Worm (Caenorhabditis elegans) whole organism, L2 larva: ENCODE results near the gene eif-3.D.

Experiments
- C34F6.9 ChIP-seq: fragments of 150-350 bp; optimal IDR thresholded peaks from 2 replicates; lab custom pipeline; 2014; ENCODE audit warnings: missing biosample characterization, missing genetic modification characterization
- R02D3.7 ChIP-seq: fragments of 150-350 bp; optimal IDR thresholded peaks from 2 replicates; lab custom pipeline; 2014; ENCODE audit warnings: missing biosample characterization, missing genetic modification characterization
- Y55F3AM.14 ChIP-seq: fragments of 200-800 bp; sonication (Bioruptor generic); optimal IDR thresholded peaks from 2 replicates; lab custom pipeline; 2018; ENCODE audit warnings: mild to moderate bottlenecking, missing genetic modification characterization, missing compliant biosample characterization
- alr-1 ChIP-seq: fragments of 150-350 bp; optimal IDR thresholded peaks from 2 replicates; lab custom pipeline; 2014; ENCODE audit warnings: missing biosample characterization, missing genetic modification characterization
- aly-2 ChIP-seq: fragments of 150-350 bp; optimal IDR thresholded peaks from 2 replicates; lab custom pipeline; 2014; ENCODE audit warnings: missing biosample characterization, missing genetic modification characterization
- blmp-1 ChIP-seq: sonication (generic microtip); optimal IDR thresholded peaks from 2 replicates; lab custom pipeline; 2017; ENCODE audit warnings: missing genetic modification characterization, mild to moderate bottlenecking, missing compliant biosample characterization, antibody characterized with exemption, moderate library complexity; ENCODE audit not compliant: insufficient read depth
- ceh-16 ChIP-seq: fragments of 150-350 bp; optimal IDR thresholded peaks from 2 replicates; lab custom pipeline; 2014; ENCODE audit warnings: missing biosample characterization, missing genetic modification characterization
- ceh-82 ChIP-seq: fragments of 150-350 bp; optimal IDR thresholded peaks from 2 replicates; lab custom pipeline; 2014; ENCODE audit warnings: missing biosample characterization, missing genetic modification characterization
- crh-2 ChIP-seq: sonication (generic microtip); optimal IDR thresholded peaks from 2 replicates; lab custom pipeline; 2017; ENCODE audit warnings: missing biosample characterization, missing genetic modification characterization
- dmd-4 ChIP-seq: sonication (generic microtip); optimal IDR thresholded peaks from 2 replicates; lab custom pipeline; 2017; ENCODE audit warnings: missing biosample characterization, missing genetic modification characterization
- egl-27 ChIP-seq: sonication (generic microtip); optimal IDR thresholded peaks from 3 replicates; lab custom pipeline; 2017; ENCODE audit warnings: missing biosample characterization, missing genetic modification reagents, missing genetic modification characterization
- elt-1 ChIP-seq: fragments of 150-350 bp; optimal IDR thresholded peaks from 2 replicates; lab custom pipeline; 2014; ENCODE audit warnings: missing biosample characterization, missing genetic modification characterization
- elt-3 ChIP-seq: sonication (generic microtip); optimal IDR thresholded peaks from 2 replicates; lab custom pipeline; 2017; ENCODE audit warnings: missing biosample characterization, missing genetic modification characterization
- fos-1 ChIP-seq: fragments of 150-350 bp; optimal IDR thresholded peaks from 2 replicates; lab custom pipeline; 2014; ENCODE audit warnings: missing biosample characterization, missing genetic modification characterization
- lin-11 ChIP-seq: fragments of 150-350 bp; sonication (generic microtip); optimal IDR thresholded peaks from 2 replicates; lab custom pipeline; 2014; ENCODE audit warnings: missing biosample characterization, missing genetic modification characterization, inconsistent platforms, mixed read lengths
- lin-13 ChIP-seq: fragments of 150-350 bp; optimal IDR thresholded peaks from 2 replicates; lab custom pipeline; 2014; ENCODE audit warnings: missing biosample characterization, missing genetic modification reagents, missing genetic modification characterization
- lin-39 ChIP-seq: fragments of 150-350 bp; optimal IDR thresholded peaks from 2 replicates; lab custom pipeline; 2014; ENCODE audit warnings: missing biosample characterization, missing genetic modification reagents, missing genetic modification characterization
- lsy-2 ChIP-seq, 2 experiments: fragments of 150-350 bp in 1 of 2; sonication (generic microtip) in 1 of 2; optimal IDR thresholded peaks; 2 replicates each; lab custom pipeline; 2014 to 2017; ENCODE audit warnings: missing biosample characterization in 2 of 2, missing genetic modification characterization in 2 of 2
- mab-5 ChIP-seq: fragments of 150-350 bp; optimal IDR thresholded peaks from 2 replicates; lab custom pipeline; 2014; ENCODE audit warnings: missing biosample characterization, missing genetic modification characterization
- mbf-1 ChIP-seq: sonication (generic microtip); optimal IDR thresholded peaks from 2 replicates; lab custom pipeline; 2017; ENCODE audit warnings: missing biosample characterization, missing genetic modification characterization
- mdl-1 ChIP-seq, 2 experiments: fragments of 150-350 bp in 1 of 2; sonication (generic microtip) in 1 of 2; optimal IDR thresholded peaks; 2 replicates each; lab custom pipeline; 2017; ENCODE audit warnings: missing biosample characterization in 2 of 2, missing genetic modification characterization in 2 of 2
- nhr-10 ChIP-seq: sonication (generic microtip); optimal IDR thresholded peaks from 2 replicates; lab custom pipeline; 2017; ENCODE audit warnings: missing biosample characterization, missing genetic modification characterization
- nhr-11 ChIP-seq: fragments of 150-350 bp; optimal IDR thresholded peaks from 2 replicates; lab custom pipeline; 2014; ENCODE audit warnings: missing biosample characterization, missing genetic modification characterization
- nhr-12 ChIP-seq: fragments of 150-350 bp; optimal IDR thresholded peaks from 2 replicates; lab custom pipeline; 2014; ENCODE audit warnings: missing biosample characterization, missing genetic modification characterization
- nhr-129 ChIP-seq: fragments of 150-350 bp; optimal IDR thresholded peaks from 2 replicates; lab custom pipeline; 2014; ENCODE audit warnings: missing biosample characterization, missing genetic modification characterization
- nhr-21 ChIP-seq: fragments of 150-350 bp; optimal IDR thresholded peaks from 2 replicates; lab custom pipeline; 2014; ENCODE audit warnings: missing biosample characterization, missing genetic modification characterization
- nhr-23 ChIP-seq: fragments of 150-350 bp; optimal IDR thresholded peaks from 2 replicates; lab custom pipeline; 2014; ENCODE audit warnings: missing biosample characterization, missing genetic modification reagents, missing genetic modification characterization
- nhr-237 ChIP-seq: fragments of 150-350 bp; optimal IDR thresholded peaks from 2 replicates; lab custom pipeline; 2014; ENCODE audit warnings: missing biosample characterization, missing genetic modification characterization
- nhr-25 ChIP-seq: fragments of 150-350 bp; sonication (generic microtip); optimal IDR thresholded peaks from 3 replicates; lab custom pipeline; 2014; ENCODE audit warnings: missing biosample characterization, missing genetic modification characterization
- nhr-6 ChIP-seq: fragments of 150-350 bp; optimal IDR thresholded peaks from 2 replicates; lab custom pipeline; 2014; ENCODE audit warnings: missing biosample characterization, missing genetic modification characterization
- nhr-77 ChIP-seq: fragments of 150-350 bp; optimal IDR thresholded peaks from 2 replicates; lab custom pipeline; 2014; ENCODE audit warnings: missing biosample characterization, missing genetic modification characterization
- peb-1 ChIP-seq: fragments of 150-350 bp; optimal IDR thresholded peaks from 2 replicates; lab custom pipeline; 2014; ENCODE audit warnings: missing biosample characterization, missing genetic modification characterization
- sem-4 ChIP-seq: fragments of 150-350 bp; optimal IDR thresholded peaks from 2 replicates; lab custom pipeline; 2014; ENCODE audit warnings: missing biosample characterization, missing genetic modification reagents, missing genetic modification characterization
- skn-1 ChIP-seq: sonication (generic microtip); optimal IDR thresholded peaks from 2 replicates; lab custom pipeline; 2017; ENCODE audit warnings: missing biosample characterization, missing genetic modification characterization
- sma-3 ChIP-seq: sonication (generic microtip); optimal IDR thresholded peaks from 2 replicates; lab custom pipeline; 2016; ENCODE audit warnings: missing genetic modification reagents, missing genetic modification characterization, missing compliant biosample characterization
- sma-9 ChIP-seq, 2 experiments: fragments of 150-350 bp in 1 of 2; sonication (generic microtip) in 1 of 2; optimal IDR thresholded peaks; 2 replicates each; lab custom pipeline; 2014 to 2016; ENCODE audit warnings: missing genetic modification characterization in 2 of 2, mild to moderate bottlenecking in 1 of 2, missing biosample characterization in 1 of 2, missing compliant biosample characterization in 1 of 2, missing genetic modification reagents in 1 of 2, moderate library complexity in 1 of 2
- snpc-4 ChIP-seq: fragments of 150-350 bp; optimal IDR thresholded peaks from 2 replicates; lab custom pipeline; 2014; ENCODE audit warnings: missing biosample characterization, missing genetic modification characterization
- unc-39 ChIP-seq: fragments of 150-350 bp; optimal IDR thresholded peaks from 2 replicates; lab custom pipeline; 2014; ENCODE audit warnings: missing biosample characterization, missing genetic modification characterization
- unc-55 ChIP-seq: fragments of 150-350 bp; sonication (generic microtip); optimal IDR thresholded peaks from 3 replicates; lab custom pipeline; 2014; ENCODE audit warnings: missing biosample characterization, missing genetic modification reagents, missing genetic modification characterization
- unc-62 ChIP-seq: fragments of 150-350 bp; optimal IDR thresholded peaks from 2 replicates; lab custom pipeline; 2014; ENCODE audit warnings: missing biosample characterization, missing genetic modification reagents, missing genetic modification characterization
- zag-1 ChIP-seq: fragments of 150-350 bp; optimal IDR thresholded peaks from 2 replicates; lab custom pipeline; 2014; ENCODE audit warnings: missing biosample characterization, missing genetic modification characterization
- ztf-1 ChIP-seq: fragments of 200-800 bp; sonication (Bioruptor generic); conservative IDR thresholded peaks from 2 replicates; pipeline ENCODE4 v1.3.6; 2022; ENCODE audit warnings: missing genetic modification characterization, missing compliant biosample characterization

The eif-3.D gene

DNA sequence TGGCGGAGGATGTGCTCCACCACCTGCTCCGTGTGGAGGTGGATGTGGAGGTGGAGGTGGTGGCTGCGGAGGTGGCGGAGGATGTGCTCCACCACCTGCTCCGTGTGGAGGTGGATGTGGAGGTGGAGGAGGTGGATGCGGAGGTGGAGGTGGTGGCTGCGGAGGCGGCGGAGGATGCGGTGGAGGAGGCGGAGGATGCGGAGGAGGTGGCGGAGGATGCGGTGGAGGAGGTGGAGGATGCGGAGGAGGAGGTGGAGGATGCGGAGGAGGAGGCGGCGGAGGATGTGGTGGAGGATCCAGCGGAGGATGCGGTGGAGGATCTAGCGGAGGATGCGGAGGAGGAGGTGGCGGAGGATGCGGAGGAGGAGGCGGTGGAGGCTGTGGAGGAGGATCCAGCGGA, 8.9 kb downstream of the eif-3.D start:
- TF ChIP-seq nhr-25 (tag; lab: Kevin White, UChicago), result no peak
- TF ChIP-seq peb-1 (tag; lab: Kevin White, UChicago), result no peak
- no peak for TF ChIP-seq nhr-237 (tag; lab: Kevin White, UChicago)
- no peak for TF ChIP-seq ceh-16
- TF ChIP-seq unc-55 (GFP tag; lab: Kevin White, UChicago), result no peak
- TF ChIP-seq lsy-2 (tag; optimal IDR thresholded peaks at IDR 0.05; lab: Kevin White, UChicago), result no peak
- no peak for TF ChIP-seq zag-1 (tag; lab: Kevin White, UChicago)
- no peak for TF ChIP-seq unc-39 (tag; lab: Kevin White, UChicago)
- TF ChIP-seq lin-13 (GFP tag; lab: Kevin White, UChicago), result no peak
- no peak for TF ChIP-seq unc-62
- TF ChIP-seq ceh-82, result no peak
- TF ChIP-seq sma-3, result no peak
- TF ChIP-seq mab-5 (tag; lab: Kevin White, UChicago), result no peak
- no peak for TF ChIP-seq alr-1 (tag; lab: Kevin White, UChicago)
- no peak for TF ChIP-seq mdl-1 (tag; optimal IDR thresholded peaks at IDR 0.05; lab: Kevin White, UChicago)
- no peak for TF ChIP-seq ztf-1
- no peak for TF ChIP-seq elt-3 (tag; lab: Kevin White, UChicago)
- no peak for TF ChIP-seq sem-4 (tag; lab: Kevin White, UChicago)
- no peak for TF ChIP-seq Y55F3AM.14 (GFP tag; lab: Kevin White, UChicago)

DNA sequence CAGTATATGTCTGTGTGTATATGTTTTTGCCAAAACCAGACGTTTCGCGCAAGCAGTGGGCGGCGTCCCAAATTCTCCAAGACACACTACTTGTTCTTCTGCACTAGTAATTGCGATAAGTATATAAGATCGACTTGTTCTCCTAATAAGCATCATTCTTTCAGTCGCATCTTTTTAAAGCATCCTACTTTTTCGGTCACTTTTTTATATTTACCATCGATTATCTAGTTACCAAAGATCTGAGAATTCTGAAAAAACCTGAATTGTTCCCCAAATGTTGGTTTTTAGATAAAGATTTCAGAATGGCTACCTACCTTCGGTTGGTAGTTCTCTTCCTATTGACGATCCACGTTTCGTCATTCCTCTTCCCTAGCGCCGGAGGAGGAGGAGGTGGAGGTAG, 9.4 kb downstream of the eif-3.D start, which contains the start of gene grl-25:
TSS of gene grl-25 (plus strand) at position 301 of the 400 bp plus-strand sequence.
- TF ChIP-seq peb-1 (tag; lab: Kevin White, UChicago), result no peak
- TF ChIP-seq dmd-4 (tag; lab: Kevin White, UChicago), result no peak
- TF ChIP-seq blmp-1 (tag; lab: Kevin White, UChicago), result no peak
- no peak for TF ChIP-seq lsy-2 (tag; optimal IDR thresholded peaks at IDR 0.05; lab: Kevin White, UChicago)
- TF ChIP-seq sem-4 (tag; lab: Kevin White, UChicago), result no peak
- no peak for TF ChIP-seq snpc-4
- no peak for TF ChIP-seq sma-9 (GFP tag; optimal IDR thresholded peaks at IDR 0.05; lab: Kevin White, UChicago)
- no peak for TF ChIP-seq sma-9 (tag; optimal IDR thresholded peaks at IDR 0.05; lab: Kevin White, UChicago)
- TF ChIP-seq nhr-10 (tag; lab: Kevin White, UChicago), result no peak
- no peak for TF ChIP-seq crh-2
- no peak for TF ChIP-seq ceh-16
- TF ChIP-seq nhr-237 (tag; lab: Kevin White, UChicago), result no peak
- TF ChIP-seq R02D3.7 (tag; lab: Kevin White, UChicago), result no peak
- no peak for TF ChIP-seq nhr-25 (tag; lab: Kevin White, UChicago)
- TF ChIP-seq Y55F3AM.14 (GFP tag; lab: Kevin White, UChicago), result no peak
- no peak for TF ChIP-seq mbf-1
- TF ChIP-seq nhr-77 (tag; lab: Kevin White, UChicago), result no peak
- no peak for TF ChIP-seq C34F6.9 (tag; lab: Kevin White, UChicago)
- TF ChIP-seq egl-27, result no peak

ce11 chrIII:8960664-8961063, 10.7 kb downstream of the eif-3.D start, which contains the start of gene ZK643.6:
Gene ZK643.6 (minus strand): TSS chrIII:8960764.
- TF ChIP-seq nhr-25 (tag; lab: Kevin White, UChicago), result no peak
- TF ChIP-seq C34F6.9 (tag; lab: Kevin White, UChicago), result no peak
- TF ChIP-seq nhr-21 (tag; lab: Kevin White, UChicago), result no peak
- TF ChIP-seq nhr-12, result no peak
- no peak for TF ChIP-seq elt-3 (tag; lab: Kevin White, UChicago)
- TF ChIP-seq elt-1 (tag; lab: Kevin White, UChicago), result no peak
- no peak for TF ChIP-seq nhr-77 (tag; lab: Kevin White, UChicago)
- TF ChIP-seq mab-5 (tag; lab: Kevin White, UChicago), result no peak
- TF ChIP-seq nhr-129, result no peak
- no peak for TF ChIP-seq R02D3.7 (tag; lab: Kevin White, UChicago)
- TF ChIP-seq dmd-4 (tag; lab: Kevin White, UChicago), result no peak
- TF ChIP-seq sma-3, result no peak

ce11 chrIII:8956146-8956646, 15.2 kb downstream of the eif-3.D start, which contains the start of the genes ZK643.5 and ZK643.2:
Gene ZK643.5 (minus strand): TSS chrIII:8956196.
Gene ZK643.2 (plus strand): TSS chrIII:8956540.
- TF ChIP-seq R02D3.7 (tag; lab: Kevin White, UChicago), result no peak
- no peak for TF ChIP-seq skn-1 (tag; lab: Kevin White, UChicago)
- no peak for TF ChIP-seq Y55F3AM.14 (GFP tag; lab: Kevin White, UChicago)
- TF ChIP-seq elt-1 (tag; lab: Kevin White, UChicago), result no peak
- no peak for TF ChIP-seq unc-39 (tag; lab: Kevin White, UChicago)
- no peak for TF ChIP-seq dmd-4 (tag; lab: Kevin White, UChicago)
- no peak for TF ChIP-seq unc-62
- no peak for TF ChIP-seq nhr-11
- no peak for TF ChIP-seq lin-39 (tag; lab: Kevin White, UChicago)
- peak; percentile 7 for TF ChIP-seq lin-11
- TF ChIP-seq lsy-2 (tag; optimal IDR thresholded peaks at IDR 0.05; lab: Kevin White, UChicago), result peak; percentile 81 to 97
- TF ChIP-seq ceh-82, result no peak
- TF ChIP-seq nhr-21 (tag; lab: Kevin White, UChicago), result peak; percentile 35
- TF ChIP-seq nhr-10 (tag; lab: Kevin White, UChicago), result no peak
- no peak for TF ChIP-seq nhr-23 (tag; lab: Kevin White, UChicago)
- no peak for TF ChIP-seq alr-1 (tag; lab: Kevin White, UChicago)
- TF ChIP-seq nhr-77 (tag; lab: Kevin White, UChicago), result no peak
- peak; percentile 52 for TF ChIP-seq mab-5 (tag; lab: Kevin White, UChicago)
- no peak for TF ChIP-seq mdl-1 (tag; optimal IDR thresholded peaks at IDR 0.05; lab: Kevin White, UChicago)
- no peak for TF ChIP-seq mbf-1
- peak; percentile 89 for TF ChIP-seq unc-55 (GFP tag; lab: Kevin White, UChicago)
- TF ChIP-seq lin-13 (GFP tag; lab: Kevin White, UChicago), result peak; percentile 59
- no peak for TF ChIP-seq aly-2 (tag; lab: Kevin White, UChicago)
- no peak for TF ChIP-seq fos-1 (tag; lab: Kevin White, UChicago)
- no peak for TF ChIP-seq nhr-237 (tag; lab: Kevin White, UChicago)
- TF ChIP-seq blmp-1 (tag; lab: Kevin White, UChicago), result no peak
- no peak for TF ChIP-seq nhr-12
- TF ChIP-seq nhr-6 (tag; lab: Kevin White, UChicago), result peak; percentile 30
